Worm (Caenorhabditis elegans): ENCODE results near the gene F22B5.4.

DNA sequence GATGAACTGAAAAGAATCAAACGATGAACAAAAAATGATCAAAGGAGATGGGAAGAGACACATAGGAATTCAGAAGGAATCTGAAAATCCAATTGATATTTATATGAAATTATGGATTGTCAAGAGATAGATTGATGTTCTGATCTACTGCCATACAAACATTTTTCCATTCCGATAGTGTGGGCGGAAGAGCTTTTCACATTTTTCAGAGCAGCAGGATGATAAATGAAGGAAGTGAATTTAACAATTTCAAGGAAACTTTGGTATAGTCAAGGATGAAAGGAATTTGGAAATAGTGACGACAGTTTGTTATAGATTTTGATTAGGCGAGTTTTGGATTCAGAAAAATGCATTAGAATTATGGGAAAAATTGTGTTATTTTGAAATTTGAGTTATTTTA lies 44.2 kb upstream of the F22B5.4 start, which contains the start of gene ubc-24:
- TF ChIP-seq snpc-4 (tag; optimal IDR thresholded peaks at IDR 0.05) (no peak), unc-62 (GFP tag; optimal IDR thresholded peaks at IDR 0.05) (no peak), nhr-12 (tag; optimal IDR thresholded peaks at IDR 0.05) (no peak), ham-2 (GFP tag; optimal IDR thresholded peaks at IDR 0.05) (no peak), nhr-237 (tag; optimal IDR thresholded peaks at IDR 0.05) (no peak), mab-5 (tag; optimal IDR thresholded peaks at IDR 0.05) (no peak), nhr-28 (tag; optimal IDR thresholded peaks at IDR 0.05) (no peak), pha-4 (tag; optimal IDR thresholded peaks at IDR 0.05) (no peak)

All from whole organism, mixed stage, embryonic.